Worm (Caenorhabditis elegans): ENCODE data around the gene tag-329.

ce11 chrV:9500826-9501451 is 33.8 kb upstream of the tag-329 start, which contains the start of gene swt-5:
- no peak for TF ChIP-seq ceh-34 (tag; optimal IDR thresholded peaks at IDR 0.05)
- no peak for TF ChIP-seq nhr-232 (tag; optimal IDR thresholded peaks at IDR 0.05)
- no peak for TF ChIP-seq pha-4 (tag; optimal IDR thresholded peaks at IDR 0.05)
- TF ChIP-seq nhr-11 (tag; optimal IDR thresholded peaks at IDR 0.05), result no peak
- TF ChIP-seq hlh-8 (tag; optimal IDR thresholded peaks at IDR 0.05), result no peak
- TF ChIP-seq tbx-2 (tag; optimal IDR thresholded peaks at IDR 0.05), result no peak
- TF ChIP-seq K09A11.1 (tag; optimal IDR thresholded peaks at IDR 0.05; ENCODE audit: insufficient read depth), result no peak
- no peak for TF ChIP-seq rnt-1 (tag; optimal IDR thresholded peaks at IDR 0.05)
- no peak for TF ChIP-seq ceh-9 (tag; optimal IDR thresholded peaks at IDR 0.05)
- no peak for TF ChIP-seq fkh-10 (GFP tag; optimal IDR thresholded peaks at IDR 0.05)
- TF ChIP-seq pha-2 (tag; optimal IDR thresholded peaks at IDR 0.05), result no peak
